Worm (Caenorhabditis elegans) whole organism, mixed stage, embryonic: ENCODE data around the gene lst-6.

Experiments
- M03D4.4 ChIP-seq: sonication (generic microtip); optimal IDR thresholded peaks from 2 replicates; lab custom pipeline; 2017; ENCODE audit warnings: mild to moderate bottlenecking, missing genetic modification characterization, missing compliant biosample characterization
- bed-3 ChIP-seq: fragments of 200-800 bp; sonication (Bioruptor generic); optimal IDR thresholded peaks from 3 replicates; lab custom pipeline; 2018; ENCODE audit warnings: mild to moderate bottlenecking, missing genetic modification characterization, moderate library complexity, missing compliant biosample characterization
- blmp-1 ChIP-seq: fragments of 150-350 bp; optimal IDR thresholded peaks from 2 replicates; lab custom pipeline; 2014; ENCODE audit warnings: missing biosample characterization, missing genetic modification characterization
- drap-1 ChIP-seq: fragments of 200-800 bp; sonication (Bioruptor generic); optimal IDR thresholded peaks from 3 replicates; lab custom pipeline; 2018; ENCODE audit warnings: mild to moderate bottlenecking, missing genetic modification characterization, missing compliant biosample characterization
- nhr-12 ChIP-seq: fragments of 150-350 bp; optimal IDR thresholded peaks from 2 replicates; lab custom pipeline; 2014; ENCODE audit warnings: missing biosample characterization, missing genetic modification characterization
- nhr-2 ChIP-seq: fragments of 150-350 bp; optimal IDR thresholded peaks from 2 replicates; lab custom pipeline; 2014; ENCODE audit warnings: missing biosample characterization, missing genetic modification characterization
- nhr-28 ChIP-seq: fragments of 150-350 bp; optimal IDR thresholded peaks from 2 replicates; lab custom pipeline; 2014; ENCODE audit warnings: missing biosample characterization, missing genetic modification characterization
- nhr-76 ChIP-seq: sonication (generic microtip); optimal IDR thresholded peaks from 2 replicates; lab custom pipeline; 2017; ENCODE audit warnings: missing biosample characterization, missing genetic modification characterization
- pha-4 ChIP-seq: fragments of 150-350 bp; optimal IDR thresholded peaks from 2 replicates; lab custom pipeline; 2018; ENCODE audit warnings: missing biosample characterization, missing genetic modification reagents, missing genetic modification characterization
- unc-39 ChIP-seq: fragments of 150-350 bp; optimal IDR thresholded peaks from 2 replicates; lab custom pipeline; 2014; ENCODE audit warnings: missing biosample characterization, missing genetic modification characterization
- ztf-11 ChIP-seq: fragments of 150-350 bp; optimal IDR thresholded peaks from 2 replicates; lab custom pipeline; 2014; ENCODE audit warnings: missing biosample characterization, missing genetic modification characterization

DNA sequence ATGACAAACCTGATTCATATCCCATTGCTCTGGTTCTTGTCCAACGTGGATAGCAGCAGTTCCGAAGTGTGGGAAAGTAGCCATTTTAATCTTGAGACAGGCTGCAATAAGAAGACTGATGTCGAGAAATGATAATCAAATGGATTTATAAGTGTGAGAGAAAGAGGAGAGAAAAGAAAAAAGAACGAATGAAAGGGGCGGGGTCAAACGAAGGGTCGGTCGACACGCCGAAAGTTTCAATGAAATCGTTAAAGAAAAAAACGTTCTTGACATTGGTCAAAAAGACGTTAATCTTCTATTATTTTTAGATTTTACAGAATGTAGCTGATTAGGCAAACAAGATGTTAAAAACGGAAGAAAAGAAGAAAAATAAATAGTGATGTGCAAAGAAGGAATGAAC is 35.6 kb upstream of the lst-6 start, which contains the start of gene cth-2:
- no peak for TF ChIP-seq nhr-2 (tag; lab: Kevin White, UChicago)
- no peak for TF ChIP-seq blmp-1 (tag; lab: Kevin White, UChicago)
- TF ChIP-seq ztf-11: no peak
- no peak for TF ChIP-seq nhr-76 (tag; lab: Kevin White, UChicago)
- TF ChIP-seq bed-3: no peak
- TF ChIP-seq nhr-12 (tag; lab: Kevin White, UChicago): no peak
- no peak for TF ChIP-seq drap-1 (GFP tag; lab: Kevin White, UChicago)
- no peak for TF ChIP-seq unc-39 (tag; lab: Kevin White, UChicago)
- TF ChIP-seq pha-4 (tag; lab: Kevin White, UChicago): no peak
- TF ChIP-seq nhr-28: no peak
- no peak for TF ChIP-seq M03D4.4 (tag; lab: Kevin White, UChicago)
